Fruit fly (Drosophila melanogaster): ENCODE data around the gene Pfdn5.

The Pfdn5 gene

dm6 chr3R:22530305-22530704 is 43.5 kb downstream of the Pfdn5 start, which contains the start of gene CG33099 (continued):
- TF ChIP-seq fd96Cb (tag; optimal IDR thresholded peaks at IDR 0.05) (no peak), gem (tag; optimal IDR thresholded peaks at IDR 0.05) (peak; percentile 39), CG10979 (tag; optimal IDR thresholded peaks at IDR 0.05) (peak; percentile 11), Med (GFP tag) (peak; percentile 92), CG14050 (GFP tag; IDR thresholded peaks at IDR 0.05) (no peak), Hr51 (GFP tag; optimal IDR thresholded peaks at IDR 0.05) (peak in 1 of 2 experiments; percentile 16), Jarid2 (GFP tag; optimal IDR thresholded peaks at IDR 0.05) (peak; percentile 81), bcd (GFP tag; optimal IDR thresholded peaks at IDR 0.05) (peak; percentile 11), klu (GFP tag; IDR thresholded peaks at IDR 0.05) (no peak), CG12744 (GFP tag; optimal IDR thresholded peaks at IDR 0.05) (peak; percentile 26), hth (optimal IDR thresholded peaks at IDR 0.05) (no peak), CG9797 (GFP tag; optimal IDR thresholded peaks at IDR 0.05) (no peak), ftz-f1 (GFP tag; optimal IDR thresholded peaks at IDR 0.05) (no peak), dan (GFP tag; IDR thresholded peaks at IDR 0.05) (no peak), CG1233 (GFP tag; optimal IDR thresholded peaks at IDR 0.05) (peak; percentile 67), CG7271 (tag; optimal IDR thresholded peaks at IDR 0.05) (peak; percentile 0), eve (GFP tag; optimal IDR thresholded peaks at IDR 0.05) (no peak), dm (GFP tag; optimal IDR thresholded peaks at IDR 0.05) (no peak), CG8924 (tag; optimal IDR thresholded peaks at IDR 0.05) (peak; percentile 48), CkIIα-i1 (GFP tag; IDR thresholded peaks at IDR 0.05) (no peak), Stat92E (GFP tag; optimal IDR thresholded peaks at IDR 0.05) (no peak), CG8089 (GFP tag; optimal IDR thresholded peaks at IDR 0.05) (no peak), Drgx (GFP tag; IDR thresholded peaks at IDR 0.05) (peak; percentile 22; the same call in 1 of the 2 replicates), Lim3 (GFP tag; IDR thresholded peaks at IDR 0.05) (no peak), CG14710 (tag; optimal IDR thresholded peaks at IDR 0.05) (peak; percentile 33), E2f2 (GFP tag; IDR thresholded peaks at IDR 0.05) (peak; percentile 37; the same call in 1 of the 2 replicates), CG13287 (GFP tag; IDR thresholded peaks at IDR 0.05; ENCODE audit: partially characterized antibody) (no peak), kah (GFP tag; optimal IDR thresholded peaks at IDR 0.05) (no peak), tio (GFP tag; optimal IDR thresholded peaks at IDR 0.05) (no peak), Hsf (GFP tag; optimal IDR thresholded peaks at IDR 0.05) (no peak), CG6254 (GFP tag; optimal IDR thresholded peaks at IDR 0.05) (no peak), CG7372 (GFP tag; IDR thresholded peaks at IDR 0.05) (no peak), Rfx (GFP tag; IDR thresholded peaks at IDR 0.05) (peak; percentile 57; the same call in 1 of the 2 replicates), nau (GFP tag; optimal IDR thresholded peaks at IDR 0.05) (peak; percentile 47), CG34422 (GFP tag; IDR thresholded peaks at IDR 0.05) (peak; percentile 45; the same call in 1 of the 3 replicates), run (tag; optimal IDR thresholded peaks at IDR 0.05) (no peak), CG15011 (GFP tag; optimal IDR thresholded peaks at IDR 0.05) (peak; percentile 45), CG15073 (GFP tag; optimal IDR thresholded peaks at IDR 0.05) (no peak), CG17186 (GFP tag; optimal IDR thresholded peaks at IDR 0.05) (no peak), CG8359 (GFP tag; optimal IDR thresholded peaks at IDR 0.05; ENCODE audit: borderline replicate concordance) (peak; percentile 35), Atf6 (GFP tag; IDR thresholded peaks at IDR 0.05) (peak; percentile 52; the same call in 1 of the 2 replicates), wdn (GFP tag; IDR thresholded peaks at IDR 0.05) (no peak), CG8944 (GFP tag; optimal IDR thresholded peaks at IDR 0.05) (peak; percentile 25), C15 (GFP tag; IDR thresholded peaks at IDR 0.05) (no peak), Oli (tag; optimal IDR thresholded peaks at IDR 0.05) (no peak), MTF-1 (GFP tag; optimal IDR thresholded peaks at IDR 0.05; ENCODE audit: borderline replicate concordance) (peak; percentile 60), CG15269 (tag; optimal IDR thresholded peaks at IDR 0.05) (peak; percentile 9), disco-r (GFP tag; optimal IDR thresholded peaks at IDR 0.05) (no peak), D19B (GFP tag; optimal IDR thresholded peaks at IDR 0.05) (no peak), Ssrp (tag; optimal IDR thresholded peaks at IDR 0.05) (no peak), Hmr (GFP tag; optimal IDR thresholded peaks at IDR 0.05) (peak; percentile 65)

Measured in whole organism, embryonic.